Fruit fly (Drosophila melanogaster) whole organism, embryonic: Measurements from ENCODE around the gene TBC1D16.

Experiments used
- Ada2b ChIP-seq: fragments of 200-800 bp; sonication (Bioruptor generic); IDR thresholded peaks from 2 replicates; pipeline ENCODE4 v1.3.6; 2022; ENCODE audit warnings: missing biosample characterization, missing genetic modification characterization
- Adf1 ChIP-seq: fragments of 200-800 bp; sonication (Bioruptor generic); IDR thresholded peaks from 2 replicates; pipeline ENCODE4 v1.3.6; 2022; ENCODE audit warnings: missing biosample characterization, missing genetic modification characterization
- Bdp1 ChIP-seq: fragments of 200-800 bp; sonication (Bioruptor generic); optimal IDR thresholded peaks from 3 replicates; lab custom pipeline; 2016; ENCODE audit warnings: missing biosample characterization, missing genetic modification characterization
- Bteb2 ChIP-seq: fragments of 200-800 bp; sonication (Bioruptor generic); optimal IDR thresholded peaks from 2 replicates; lab custom pipeline; 2016; ENCODE audit warnings: missing biosample characterization, missing genetic modification characterization
- CG10267 ChIP-seq: fragments of 200-800 bp; sonication (Bioruptor generic); optimal IDR thresholded peaks from 2 replicates; lab custom pipeline; 2018; ENCODE audit warnings: missing biosample characterization, mild to moderate bottlenecking, missing genetic modification characterization, moderate library complexity
- CG11085 ChIP-seq: fragments of 200-800 bp; sonication (Bioruptor generic); IDR thresholded peaks from 2 replicates; pipeline ENCODE4 v1.3.6; 2022; ENCODE audit warnings: missing biosample characterization, missing genetic modification characterization
- CG11247 ChIP-seq: fragments of 200-800 bp; sonication (Bioruptor generic); IDR thresholded peaks from 2 replicates; pipeline ENCODE4 v1.3.6; 2022; ENCODE audit warnings: missing biosample characterization, missing genetic modification characterization
- CG11456 ChIP-seq: fragments of 200-800 bp; sonication (Bioruptor generic); IDR thresholded peaks from 3 replicates; pipeline ENCODE4 v1.3.6; 2022; ENCODE audit warnings: missing biosample characterization, missing genetic modification characterization
- CG11504 ChIP-seq: fragments of 200-800 bp; sonication (Bioruptor generic); optimal IDR thresholded peaks from 3 replicates; lab custom pipeline; 2019; ENCODE audit warnings: missing biosample characterization, mild to moderate bottlenecking, missing genetic modification characterization, moderate library complexity
- CG12104 ChIP-seq: fragments of 200-800 bp; sonication (Bioruptor generic); optimal IDR thresholded peaks from 3 replicates; lab custom pipeline; 2016; ENCODE audit warnings: missing biosample characterization, missing genetic modification characterization
- CG12391 ChIP-seq: fragments of 200-800 bp; sonication (Bioruptor generic); optimal IDR thresholded peaks from 3 replicates; lab custom pipeline; 2018; ENCODE audit warnings: missing biosample characterization, mild to moderate bottlenecking, missing genetic modification characterization, moderate library complexity
- CG13775 ChIP-seq: fragments of 200-800 bp; sonication (Bioruptor generic); optimal IDR thresholded peaks from 3 replicates; lab custom pipeline; 2017; ENCODE audit warnings: missing biosample characterization, mild to moderate bottlenecking, missing genetic modification characterization
- CG14965 ChIP-seq: fragments of 200-800 bp; sonication (Bioruptor generic); optimal IDR thresholded peaks from 2 replicates; lab custom pipeline; 2016; ENCODE audit warnings: missing biosample characterization, missing genetic modification characterization, borderline replicate concordance
- CG17829 ChIP-seq: fragments of 200-800 bp; optimal IDR thresholded peaks from 2 replicates; lab custom pipeline; 2019; ENCODE audit warnings: missing biosample characterization, mild to moderate bottlenecking, missing genetic modification characterization, moderate library complexity
- CG2199 ChIP-seq: fragments of 200-800 bp; sonication (Bioruptor generic); IDR thresholded peaks from 3 replicates; pipeline ENCODE4 v1.3.6; 2022; ENCODE audit warnings: missing biosample characterization, missing genetic modification characterization
- CG30403 ChIP-seq: fragments of 200-800 bp; sonication (Bioruptor generic); optimal IDR thresholded peaks from 3 replicates; lab custom pipeline; 2016; ENCODE audit warnings: missing biosample characterization, missing genetic modification characterization
- CG31388 ChIP-seq: fragments of 200-800 bp; sonication (Bioruptor generic); optimal IDR thresholded peaks from 2 replicates; lab custom pipeline; 2016; ENCODE audit warnings: missing biosample characterization, missing genetic modification characterization
- CG4282 ChIP-seq: fragments of 200-800 bp; sonication (Bioruptor generic); optimal IDR thresholded peaks from 2 replicates; lab custom pipeline; 2016; ENCODE audit warnings: missing biosample characterization, missing genetic modification characterization
- CG6254 ChIP-seq: fragments of 200-800 bp; sonication (Bioruptor generic); optimal IDR thresholded peaks from 3 replicates; lab custom pipeline; 2017; ENCODE audit warnings: mild to moderate bottlenecking, missing biosample characterization, missing genetic modification reagents, missing genetic modification characterization
- CG6689 ChIP-seq: fragments of 200-800 bp; sonication (Bioruptor generic); IDR thresholded peaks from 2 replicates; pipeline ENCODE4 v1.3.6; 2022; ENCODE audit warnings: missing biosample characterization, missing genetic modification characterization
- CG7928 ChIP-seq: fragments of 200-800 bp; sonication (Bioruptor generic); optimal IDR thresholded peaks from 2 replicates; lab custom pipeline; 2017; ENCODE audit warnings: missing biosample characterization, mild to moderate bottlenecking, missing genetic modification characterization
- CG8290 ChIP-seq, 3 experiments: fragments of 200-800 bp; sonication (Bioruptor generic); optimal IDR thresholded peaks; 2 replicates each; lab custom pipeline; 2016 to 2019; ENCODE audit warnings: missing biosample characterization in 3 of 3, missing genetic modification characterization in 3 of 3, mild to moderate bottlenecking in 2 of 3, moderate library complexity in 1 of 3
- CG8388 ChIP-seq: fragments of 200-800 bp; sonication (Bioruptor generic); optimal IDR thresholded peaks from 2 replicates; lab custom pipeline; 2019; ENCODE audit warnings: missing biosample characterization, mild to moderate bottlenecking, missing genetic modification characterization, moderate library complexity
- CG9797 ChIP-seq: fragments of 200-800 bp; sonication (Bioruptor generic); optimal IDR thresholded peaks from 3 replicates; lab custom pipeline; 2018; ENCODE audit warnings: missing biosample characterization, mild to moderate bottlenecking, missing genetic modification characterization
- Ets97D ChIP-seq: fragments of 200-800 bp; sonication (Bioruptor generic); optimal IDR thresholded peaks from 3 replicates; lab custom pipeline; 2016; ENCODE audit warnings: missing biosample characterization, missing genetic modification characterization
- Gug ChIP-seq: fragments of 200-800 bp; sonication (Bioruptor generic); IDR thresholded peaks from 4 replicates; pipeline ENCODE4 v1.3.6; 2022; ENCODE audit warnings: missing biosample characterization, missing genetic modification characterization
- Lhr ChIP-seq: fragments of 200-800 bp; sonication (Bioruptor generic); optimal IDR thresholded peaks from 3 replicates; lab custom pipeline; 2017; ENCODE audit warnings: mild to moderate bottlenecking, missing biosample characterization, missing genetic modification reagents, missing genetic modification characterization
- Mes4 ChIP-seq: fragments of 200-800 bp; sonication (Bioruptor generic); optimal IDR thresholded peaks from 2 replicates; lab custom pipeline; 2016; ENCODE audit warnings: missing biosample characterization, missing genetic modification characterization
- Nf-YB ChIP-seq: fragments of 200-800 bp; sonication (Bioruptor generic); optimal IDR thresholded peaks from 3 replicates; lab custom pipeline; 2019; ENCODE audit warnings: missing biosample characterization, mild to moderate bottlenecking, missing genetic modification characterization, moderate library complexity
- Oli ChIP-seq: fragments of 200-800 bp; sonication (Bioruptor generic); optimal IDR thresholded peaks from 2 replicates; lab custom pipeline; 2018; ENCODE audit warnings: missing biosample characterization, mild to moderate bottlenecking, missing genetic modification characterization, moderate library complexity
- Opbp ChIP-seq: fragments of 200-800 bp; sonication (Bioruptor generic); IDR thresholded peaks from 3 replicates; pipeline ENCODE4 v1.3.6; 2022; ENCODE audit warnings: missing biosample characterization, missing genetic modification characterization; ENCODE audit not compliant: partially characterized antibody
- Pdp1 ChIP-seq, 2 experiments: fragments of 200-800 bp; sonication (Bioruptor generic); optimal IDR thresholded peaks; 3 replicates each; lab custom pipeline; 2016; ENCODE audit warnings: missing biosample characterization in 2 of 2, missing genetic modification characterization in 2 of 2, mild to moderate bottlenecking in 1 of 2, moderate library complexity in 1 of 2
- Rfx ChIP-seq: fragments of 200-800 bp; sonication (Bioruptor generic); IDR thresholded peaks from 2 replicates; pipeline ENCODE4 v1.3.6; 2022; ENCODE audit warnings: missing biosample characterization, missing genetic modification characterization
- Scr ChIP-seq: fragments of 200-800 bp; sonication (Bioruptor generic); IDR thresholded peaks from 2 replicates; pipeline ENCODE4 v1.3.6; 2022; ENCODE audit warnings: missing biosample characterization, missing genetic modification characterization; ENCODE audit not compliant: partially characterized antibody
- Sin3A ChIP-seq: fragments of >200 bp; optimal IDR thresholded peaks from 2 replicates; lab custom pipeline; 2018
- Stat92E ChIP-seq, 3 experiments: fragments of >200 bp in 2 of 3; fragments of 200-800 bp in 1 of 3; sonication (Bioruptor generic) in 1 of 3; optimal IDR thresholded peaks; 2 replicates each; lab custom pipeline; 2017 to 2019; ENCODE audit warnings: missing biosample characterization in 3 of 3, missing genetic modification characterization in 3 of 3, mild to moderate bottlenecking in 1 of 3, moderate library complexity in 1 of 3
- bigmax ChIP-seq: fragments of 200-800 bp; sonication (Bioruptor generic); optimal IDR thresholded peaks from 2 replicates; lab custom pipeline; 2018; ENCODE audit warnings: missing biosample characterization, mild to moderate bottlenecking, missing genetic modification characterization
- bsh ChIP-seq, 2 experiments: fragments of 200-800 bp; sonication (Bioruptor generic); optimal IDR thresholded peaks; 2 replicates each; lab custom pipeline; 2017 to 2018; ENCODE audit warnings: mild to moderate bottlenecking in 2 of 2, missing biosample characterization in 2 of 2, missing genetic modification characterization in 2 of 2, moderate library complexity in 1 of 2
- dan ChIP-seq: fragments of 200-800 bp; sonication (Bioruptor generic); IDR thresholded peaks from 2 replicates; pipeline ENCODE4 v1.3.6; 2022; ENCODE audit warnings: missing biosample characterization, missing genetic modification characterization
- dimm ChIP-seq: fragments of 200-800 bp; sonication (Bioruptor generic); IDR thresholded peaks from 2 replicates; pipeline ENCODE4 v1.3.6; 2022; ENCODE audit warnings: missing biosample characterization, missing genetic modification characterization
- disco-r ChIP-seq: fragments of 200-800 bp; sonication (Bioruptor generic); optimal IDR thresholded peaks from 2 replicates; lab custom pipeline; 2016; ENCODE audit warnings: missing biosample characterization, missing genetic modification characterization
- emc ChIP-seq: fragments of 200-800 bp; sonication (Bioruptor generic); optimal IDR thresholded peaks from 2 replicates; lab custom pipeline; 2016; ENCODE audit warnings: missing biosample characterization, missing genetic modification characterization
- hb ChIP-seq: fragments of 200-800 bp; sonication (Bioruptor generic); IDR thresholded peaks from 3 replicates; pipeline ENCODE4 v1.3.6; 2022; ENCODE audit warnings: missing biosample characterization, missing genetic modification characterization; ENCODE audit not compliant: partially characterized antibody
- hbn ChIP-seq: fragments of 200-800 bp; sonication (Bioruptor generic); IDR thresholded peaks from 2 replicates; pipeline ENCODE4 v1.3.6; 2022; ENCODE audit warnings: missing biosample characterization, missing genetic modification characterization; ENCODE audit not compliant: partially characterized antibody
- nau ChIP-seq: fragments of 200-800 bp; sonication (Bioruptor generic); optimal IDR thresholded peaks from 3 replicates; lab custom pipeline; 2017; ENCODE audit warnings: missing biosample characterization, mild to moderate bottlenecking, missing genetic modification characterization, missing genetic modification reagents
- pum ChIP-seq: fragments of 200-800 bp; sonication (Bioruptor generic); optimal IDR thresholded peaks from 2 replicates; lab custom pipeline; 2016; ENCODE audit warnings: missing biosample characterization, missing genetic modification characterization
- sd ChIP-seq: fragments of 200-800 bp; sonication (Bioruptor generic); optimal IDR thresholded peaks from 3 replicates; lab custom pipeline; 2018; ENCODE audit warnings: missing biosample characterization, mild to moderate bottlenecking, missing genetic modification characterization, moderate library complexity
- sob ChIP-seq: fragments of 200-800 bp; sonication (Bioruptor generic); IDR thresholded peaks from 2 replicates; pipeline ENCODE4 v1.3.6; 2022; ENCODE audit warnings: missing biosample characterization, missing genetic modification characterization
- unpg ChIP-seq: fragments of 200-800 bp; sonication (Bioruptor generic); optimal IDR thresholded peaks from 3 replicates; lab custom pipeline; 2018; ENCODE audit warnings: missing biosample characterization, mild to moderate bottlenecking, missing genetic modification characterization, moderate library complexity
- wek ChIP-seq: fragments of 200-800 bp; sonication (Bioruptor generic); optimal IDR thresholded peaks from 3 replicates; lab custom pipeline; 2018; ENCODE audit warnings: missing biosample characterization, mild to moderate bottlenecking, missing genetic modification characterization, moderate library complexity

Gene TBC1D16

dm6 chr2L:10428528-10428927 is 6.9 kb downstream of the TBC1D16 start, which contains the start of gene CG5188 (continued):
- peak; percentile 7 for TF ChIP-seq Nf-YB
- peak; percentile 47; the same call in 1 of the 2 replicates for TF ChIP-seq Scr (GFP tag; lab: Robert Waterston, UW)
- peak; percentile 51 for TF ChIP-seq CG6689 (GFP tag; lab: Robert Waterston, UW)
- peak; percentile 50 for TF ChIP-seq CG30403
- peak; percentile 10 for TF ChIP-seq nau
- TF ChIP-seq CG11247 = no peak
- no peak for TF ChIP-seq disco-r
- TF ChIP-seq Lhr (GFP tag; lab: Kevin White, UChicago) = no peak
- TF ChIP-seq CG8290 (GFP tag; optimal IDR thresholded peaks at IDR 0.05; lab: Kevin White, UChicago) = no peak
- no peak for TF ChIP-seq CG8290 (tag; optimal IDR thresholded peaks at IDR 0.05; lab: Kevin White, UChicago)
- peak; percentile 67 for TF ChIP-seq CG12391 (tag; lab: Kevin White, UChicago)
- no peak for TF ChIP-seq Sin3A
- no peak for TF ChIP-seq pum (GFP tag; lab: Kevin White, UChicago)
- TF ChIP-seq CG7928 (GFP tag; lab: Kevin White, UChicago) = no peak
- no peak for TF ChIP-seq dimm (GFP tag; lab: Robert Waterston, UW)
- TF ChIP-seq sd = peak; percentile 80
- TF ChIP-seq CG9797 (GFP tag; lab: Kevin White, UChicago) = peak; percentile 52
- no peak; the same call in 1 of the 2 replicates for TF ChIP-seq CG11085 (GFP tag; lab: Robert Waterston, UW)
- no peak for TF ChIP-seq hb
- TF ChIP-seq hbn = no peak
- no peak for TF ChIP-seq Bdp1 (GFP tag; lab: Kevin White, UChicago)
- no peak for TF ChIP-seq CG2199 (GFP tag; lab: Robert Waterston, UW)
- TF ChIP-seq CG12104 (GFP tag; lab: Kevin White, UChicago) = no peak
- TF ChIP-seq sob (GFP tag; lab: Robert Waterston, UW) = peak; percentile 31; the same call in 1 of the 2 replicates
- peak; percentile 99 for TF ChIP-seq CG8388 (GFP tag; lab: Kevin White, UChicago)
- TF ChIP-seq CG31388 (GFP tag; lab: Kevin White, UChicago) = no peak
- TF ChIP-seq dan (GFP tag; lab: Robert Waterston, UW) = no peak
- no peak for TF ChIP-seq Ets97D
- TF ChIP-seq emc = no peak
- no peak for TF ChIP-seq Mes4 (GFP tag; lab: Kevin White, UChicago)
- no peak for TF ChIP-seq bigmax (GFP tag; lab: Kevin White, UChicago)
- TF ChIP-seq Rfx (GFP tag; lab: Robert Waterston, UW) = peak; percentile 61
- TF ChIP-seq CG14965 (GFP tag; lab: Kevin White, UChicago) = no peak
- TF ChIP-seq Pdp1 (GFP tag; optimal IDR thresholded peaks at IDR 0.05; lab: Kevin White, UChicago) = peak in 1 of 2 experiments; percentile 98
- no peak for TF ChIP-seq Adf1 (GFP tag; lab: Robert Waterston, UW)
- no peak for TF ChIP-seq Gug
- peak; percentile 68 for TF ChIP-seq CG17829 (tag; lab: Kevin White, UChicago)
- no peak for TF ChIP-seq Opbp (GFP tag; lab: Robert Waterston, UW)
- TF ChIP-seq Stat92E (GFP tag; optimal IDR thresholded peaks at IDR 0.05; lab: Kevin White, UChicago) = no peak
- peak; percentile 19 for TF ChIP-seq Oli (tag; lab: Kevin White, UChicago)
- TF ChIP-seq CG6254 (GFP tag; lab: Kevin White, UChicago) = no peak
- no peak for TF ChIP-seq Bteb2 (GFP tag; lab: Kevin White, UChicago)
- peak in 1 of 2 experiments; percentile 48 for TF ChIP-seq bsh (GFP tag; optimal IDR thresholded peaks at IDR 0.05; lab: Kevin White, UChicago)
- TF ChIP-seq CG4282 (GFP tag; lab: Kevin White, UChicago) = peak; percentile 6
- TF ChIP-seq unpg (GFP tag; lab: Kevin White, UChicago) = peak; percentile 54
- peak; percentile 62 for TF ChIP-seq Ada2b
- peak; percentile 29 for TF ChIP-seq CG13775
- TF ChIP-seq CG11504 = peak; percentile 65
- peak; percentile 98 for TF ChIP-seq wek
- peak; percentile 64 for TF ChIP-seq CG10267 (tag; lab: Kevin White, UChicago)
- no peak for TF ChIP-seq CG11456 (GFP tag; lab: Robert Waterston, UW)
